Fruit fly (Drosophila melanogaster): Measurements from ENCODE around the gene CG14073.

CG14073 gene

DNA sequence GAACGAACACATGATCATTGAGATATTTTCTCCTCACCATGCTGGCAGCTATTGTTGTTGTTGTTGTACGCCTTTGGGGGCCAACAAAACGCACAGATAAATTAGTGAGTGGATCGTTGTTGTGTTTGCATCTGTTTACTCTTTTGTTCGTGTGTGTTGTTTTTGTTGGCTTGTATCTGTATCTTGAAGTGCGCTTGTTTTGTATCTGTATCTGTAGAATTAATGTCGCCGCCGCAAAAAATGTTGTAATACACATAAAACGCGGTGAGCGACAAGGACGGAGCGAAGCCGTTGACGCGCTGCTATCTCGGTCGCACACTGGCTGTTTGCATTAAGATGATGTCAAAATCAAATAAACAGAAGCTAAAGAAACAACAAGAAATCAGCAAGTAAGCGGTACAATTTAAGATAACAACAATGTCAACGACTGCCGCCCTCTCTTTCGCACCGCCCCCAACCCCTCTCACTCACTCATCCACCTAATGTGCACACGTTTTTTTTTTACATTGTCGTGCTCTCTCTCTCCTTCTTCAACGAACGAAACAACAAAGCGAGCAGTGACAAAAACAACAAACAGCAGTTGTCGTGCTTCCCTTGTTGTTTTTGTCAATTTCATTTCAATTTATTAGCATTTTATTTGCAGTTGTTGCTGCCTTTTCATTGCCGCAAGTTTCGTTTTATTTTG is 6.4 kb downstream of the CG14073 start (continued):
- TF ChIP-seq CrebB (tag; optimal IDR thresholded peaks at IDR 0.05) (peak; percentile 71), NK7.1 (GFP tag; optimal IDR thresholded peaks at IDR 0.05) (no peak), CG34376 (GFP tag; optimal IDR thresholded peaks at IDR 0.05) (peak; percentile 79), fu2 (GFP tag; optimal IDR thresholded peaks at IDR 0.05) (no peak), Lhr (GFP tag; optimal IDR thresholded peaks at IDR 0.05) (no peak), CG3726 (GFP tag; IDR thresholded peaks at IDR 0.05) (no peak; the same call in 2 of the 3 replicates), CG2120 (GFP tag; optimal IDR thresholded peaks at IDR 0.05) (peak; percentile 53), CG2129 (GFP tag; IDR thresholded peaks at IDR 0.05; ENCODE audit: partially characterized antibody) (no peak), jumu (GFP tag; optimal IDR thresholded peaks at IDR 0.05) (no peak), CG10654 (GFP tag; optimal IDR thresholded peaks at IDR 0.05) (peak; percentile 18), lab (GFP tag; optimal IDR thresholded peaks at IDR 0.05) (peak; percentile 88), CG17328 (GFP tag; IDR thresholded peaks at IDR 0.05) (peak; percentile 40; the same call in 1 of the 2 replicates), row (GFP tag; IDR thresholded peaks at IDR 0.05) (no peak; the same call in 2 of the 3 replicates), D19A (tag; optimal IDR thresholded peaks at IDR 0.05) (peak; percentile 24), CG2712 (tag; optimal IDR thresholded peaks at IDR 0.05) (peak; percentile 45), CG10209 (GFP tag; optimal IDR thresholded peaks at IDR 0.05) (peak; percentile 65), CG2889 (GFP tag; IDR thresholded peaks at IDR 0.05) (no peak), CG4820 (GFP tag; optimal IDR thresholded peaks at IDR 0.05) (peak; percentile 23), CG34422 (GFP tag; IDR thresholded peaks at IDR 0.05) (no peak; the same call in 2 of the 3 replicates), ind (GFP tag; optimal IDR thresholded peaks at IDR 0.05) (no peak), CG10147 (GFP tag; optimal IDR thresholded peaks at IDR 0.05) (peak; percentile 68), CG13894 (tag; optimal IDR thresholded peaks at IDR 0.05) (no peak), tin (GFP tag; optimal IDR thresholded peaks at IDR 0.05) (no peak), CG42726 (GFP tag; IDR thresholded peaks at IDR 0.05; ENCODE audit: partially characterized antibody) (no peak), CG14441 (GFP tag; IDR thresholded peaks at IDR 0.05) (peak; percentile 79), dimm (GFP tag; IDR thresholded peaks at IDR 0.05) (no peak), trem (tag; optimal IDR thresholded peaks at IDR 0.05) (peak; percentile 23), vvl (GFP tag; IDR thresholded peaks at IDR 0.05) (peak; percentile 47; the same call in 1 of the 2 replicates), crc (GFP tag; optimal IDR thresholded peaks at IDR 0.05) (peak; percentile 16), CG7745 (tag; optimal IDR thresholded peaks at IDR 0.05) (no peak), CG7271 (tag; optimal IDR thresholded peaks at IDR 0.05) (no peak), NFAT (GFP tag; IDR thresholded peaks at IDR 0.05) (no peak), crp (GFP tag; optimal IDR thresholded peaks at IDR 0.05) (peak in 1 of 2 experiments; percentile 29), CG13424 (tag; optimal IDR thresholded peaks at IDR 0.05) (peak; percentile 57), CG2875 (GFP tag; optimal IDR thresholded peaks at IDR 0.05) (peak; percentile 73), slbo (GFP tag; IDR thresholded peaks at IDR 0.05) (no peak), Ets97D (GFP tag; optimal IDR thresholded peaks at IDR 0.05) (no peak), emc (GFP tag; optimal IDR thresholded peaks at IDR 0.05) (no peak), pum (GFP tag; optimal IDR thresholded peaks at IDR 0.05) (no peak), CG7987 (GFP tag; optimal IDR thresholded peaks at IDR 0.05) (peak; percentile 83), zf30C (GFP tag; optimal IDR thresholded peaks at IDR 0.05) (no peak), CG15514 (GFP tag; optimal IDR thresholded peaks at IDR 0.05) (no peak), CG17802 (tag; optimal IDR thresholded peaks at IDR 0.05) (no peak), otp (GFP tag; IDR thresholded peaks at IDR 0.05) (no peak), Hsf (GFP tag; optimal IDR thresholded peaks at IDR 0.05) (peak; percentile 13), Tbp (GFP tag; optimal IDR thresholded peaks at IDR 0.05) (no peak), CG10959 (GFP tag; IDR thresholded peaks at IDR 0.05) (no peak), lov (optimal IDR thresholded peaks at IDR 0.05) (no peak), lov (GFP tag; IDR thresholded peaks at IDR 0.05) (no peak), D19B (GFP tag; optimal IDR thresholded peaks at IDR 0.05) (peak; percentile 3)

All from whole organism, embryonic.